Fruit fly (Drosophila melanogaster) whole organism: ENCODE results near the gene CG13004.

Experiments
- CG8478 ChIP-seq: fragments of >200 bp; optimal IDR thresholded peaks from 2 replicates; lab custom pipeline; 2018; ENCODE audit warnings: inconsistent platforms
- Dll ChIP-seq: fragments of >200 bp; optimal IDR thresholded peaks from 2 replicates; lab custom pipeline; 2017
- pan ChIP-seq: fragments of >200 bp; optimal IDR thresholded peaks from 2 replicates; lab custom pipeline; 2017
- psq ChIP-seq: fragments of >200 bp; optimal IDR thresholded peaks from 2 replicates; lab custom pipeline; 2017

DNA sequence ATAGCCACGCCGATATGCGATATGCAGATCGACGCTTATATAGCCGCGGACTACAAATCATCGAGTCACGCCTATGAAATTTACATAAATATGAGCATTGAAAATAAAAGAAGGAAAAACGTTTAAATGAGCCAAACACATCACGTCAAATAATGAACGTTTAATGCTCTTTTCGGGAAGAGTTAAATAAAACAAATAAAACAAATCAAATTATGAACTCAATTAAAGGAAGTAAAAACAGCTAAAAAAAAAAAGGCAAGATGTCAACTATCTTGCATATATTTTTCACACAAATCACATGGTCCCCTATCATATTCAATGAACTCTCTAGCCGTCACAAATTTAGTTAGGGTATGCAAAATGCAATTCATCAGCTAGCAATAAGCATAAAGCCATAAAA lies 32.3 kb upstream of the CG13004 start:
- TF ChIP-seq Dll (no peak), psq (lab: Kevin White, UChicago) (no peak), pan (lab: Kevin White, UChicago) (no peak), CG8478 (lab: Kevin White, UChicago) (no peak)
